Worm (Caenorhabditis elegans) whole organism, L2 larva: ENCODE measurements around the gene dsh-1.

Experiments
- C34F6.9 ChIP-seq: fragments of 150-350 bp; optimal IDR thresholded peaks from 2 replicates; lab custom pipeline; 2014; ENCODE audit warnings: missing biosample characterization, missing genetic modification characterization
- F13H6.1 ChIP-seq: sonication (generic microtip); optimal IDR thresholded peaks from 2 replicates; lab custom pipeline; 2016; ENCODE audit warnings: missing genetic modification characterization, missing compliant biosample characterization
- R02D3.7 ChIP-seq: fragments of 150-350 bp; optimal IDR thresholded peaks from 2 replicates; lab custom pipeline; 2014; ENCODE audit warnings: missing biosample characterization, missing genetic modification characterization
- Y55F3AM.14 ChIP-seq: fragments of 200-800 bp; sonication (Bioruptor generic); optimal IDR thresholded peaks from 2 replicates; lab custom pipeline; 2018; ENCODE audit warnings: mild to moderate bottlenecking, missing genetic modification characterization, missing compliant biosample characterization
- ZK546.5 ChIP-seq: sonication (generic microtip); optimal IDR thresholded peaks from 2 replicates; lab custom pipeline; 2017; ENCODE audit warnings: missing biosample characterization, missing genetic modification characterization
- alr-1 ChIP-seq: fragments of 150-350 bp; optimal IDR thresholded peaks from 2 replicates; lab custom pipeline; 2014; ENCODE audit warnings: missing biosample characterization, missing genetic modification characterization
- aly-2 ChIP-seq: fragments of 150-350 bp; optimal IDR thresholded peaks from 2 replicates; lab custom pipeline; 2014; ENCODE audit warnings: missing biosample characterization, missing genetic modification characterization
- ama-1 ChIP-seq: fragments of 150-350 bp; optimal IDR thresholded peaks from 2 replicates; lab custom pipeline; 2018; ENCODE audit warnings: inconsistent platforms
- blmp-1 ChIP-seq: sonication (generic microtip); optimal IDR thresholded peaks from 2 replicates; lab custom pipeline; 2017; ENCODE audit warnings: missing genetic modification characterization, mild to moderate bottlenecking, missing compliant biosample characterization, antibody characterized with exemption, moderate library complexity; ENCODE audit not compliant: insufficient read depth
- ceh-16 ChIP-seq: fragments of 150-350 bp; optimal IDR thresholded peaks from 2 replicates; lab custom pipeline; 2014; ENCODE audit warnings: missing biosample characterization, missing genetic modification characterization
- ceh-82 ChIP-seq: fragments of 150-350 bp; optimal IDR thresholded peaks from 2 replicates; lab custom pipeline; 2014; ENCODE audit warnings: missing biosample characterization, missing genetic modification characterization
- crh-2 ChIP-seq: sonication (generic microtip); optimal IDR thresholded peaks from 2 replicates; lab custom pipeline; 2017; ENCODE audit warnings: missing biosample characterization, missing genetic modification characterization
- dmd-4 ChIP-seq: sonication (generic microtip); optimal IDR thresholded peaks from 2 replicates; lab custom pipeline; 2017; ENCODE audit warnings: missing biosample characterization, missing genetic modification characterization
- elt-1 ChIP-seq: fragments of 150-350 bp; optimal IDR thresholded peaks from 2 replicates; lab custom pipeline; 2014; ENCODE audit warnings: missing biosample characterization, missing genetic modification characterization
- elt-3 ChIP-seq: sonication (generic microtip); optimal IDR thresholded peaks from 2 replicates; lab custom pipeline; 2017; ENCODE audit warnings: missing biosample characterization, missing genetic modification characterization
- fos-1 ChIP-seq: fragments of 150-350 bp; optimal IDR thresholded peaks from 2 replicates; lab custom pipeline; 2014; ENCODE audit warnings: missing biosample characterization, missing genetic modification characterization
- gmeb-1 ChIP-seq: fragments of 150-350 bp; optimal IDR thresholded peaks from 2 replicates; lab custom pipeline; 2014; ENCODE audit warnings: missing biosample characterization, missing genetic modification characterization
- lin-11 ChIP-seq: fragments of 150-350 bp; sonication (generic microtip); optimal IDR thresholded peaks from 2 replicates; lab custom pipeline; 2014; ENCODE audit warnings: missing biosample characterization, missing genetic modification characterization, inconsistent platforms, mixed read lengths
- lin-13 ChIP-seq: fragments of 150-350 bp; optimal IDR thresholded peaks from 2 replicates; lab custom pipeline; 2014; ENCODE audit warnings: missing biosample characterization, missing genetic modification reagents, missing genetic modification characterization
- lin-39 ChIP-seq: fragments of 150-350 bp; optimal IDR thresholded peaks from 2 replicates; lab custom pipeline; 2014; ENCODE audit warnings: missing biosample characterization, missing genetic modification reagents, missing genetic modification characterization
- lsy-2 ChIP-seq, 2 experiments: fragments of 150-350 bp in 1 of 2; sonication (generic microtip) in 1 of 2; optimal IDR thresholded peaks; 2 replicates each; lab custom pipeline; 2014 to 2017; ENCODE audit warnings: missing biosample characterization in 2 of 2, missing genetic modification characterization in 2 of 2
- mab-5 ChIP-seq: fragments of 150-350 bp; optimal IDR thresholded peaks from 2 replicates; lab custom pipeline; 2014; ENCODE audit warnings: missing biosample characterization, missing genetic modification characterization
- mdl-1 ChIP-seq, 2 experiments: fragments of 150-350 bp in 1 of 2; sonication (generic microtip) in 1 of 2; optimal IDR thresholded peaks; 2 replicates each; lab custom pipeline; 2017; ENCODE audit warnings: missing biosample characterization in 2 of 2, missing genetic modification characterization in 2 of 2
- nhr-11 ChIP-seq: fragments of 150-350 bp; optimal IDR thresholded peaks from 2 replicates; lab custom pipeline; 2014; ENCODE audit warnings: missing biosample characterization, missing genetic modification characterization
- nhr-12 ChIP-seq: fragments of 150-350 bp; optimal IDR thresholded peaks from 2 replicates; lab custom pipeline; 2014; ENCODE audit warnings: missing biosample characterization, missing genetic modification characterization
- nhr-129 ChIP-seq: fragments of 150-350 bp; optimal IDR thresholded peaks from 2 replicates; lab custom pipeline; 2014; ENCODE audit warnings: missing biosample characterization, missing genetic modification characterization
- nhr-21 ChIP-seq: fragments of 150-350 bp; optimal IDR thresholded peaks from 2 replicates; lab custom pipeline; 2014; ENCODE audit warnings: missing biosample characterization, missing genetic modification characterization
- nhr-23 ChIP-seq: fragments of 150-350 bp; optimal IDR thresholded peaks from 2 replicates; lab custom pipeline; 2014; ENCODE audit warnings: missing biosample characterization, missing genetic modification reagents, missing genetic modification characterization
- nhr-237 ChIP-seq: fragments of 150-350 bp; optimal IDR thresholded peaks from 2 replicates; lab custom pipeline; 2014; ENCODE audit warnings: missing biosample characterization, missing genetic modification characterization
- nhr-25 ChIP-seq: fragments of 150-350 bp; sonication (generic microtip); optimal IDR thresholded peaks from 3 replicates; lab custom pipeline; 2014; ENCODE audit warnings: missing biosample characterization, missing genetic modification characterization
- nhr-6 ChIP-seq: fragments of 150-350 bp; optimal IDR thresholded peaks from 2 replicates; lab custom pipeline; 2014; ENCODE audit warnings: missing biosample characterization, missing genetic modification characterization
- peb-1 ChIP-seq: fragments of 150-350 bp; optimal IDR thresholded peaks from 2 replicates; lab custom pipeline; 2014; ENCODE audit warnings: missing biosample characterization, missing genetic modification characterization
- sem-4 ChIP-seq: fragments of 150-350 bp; optimal IDR thresholded peaks from 2 replicates; lab custom pipeline; 2014; ENCODE audit warnings: missing biosample characterization, missing genetic modification reagents, missing genetic modification characterization
- skn-1 ChIP-seq: sonication (generic microtip); optimal IDR thresholded peaks from 2 replicates; lab custom pipeline; 2017; ENCODE audit warnings: missing biosample characterization, missing genetic modification characterization
- sma-3 ChIP-seq: sonication (generic microtip); optimal IDR thresholded peaks from 2 replicates; lab custom pipeline; 2016; ENCODE audit warnings: missing genetic modification reagents, missing genetic modification characterization, missing compliant biosample characterization
- sma-9 ChIP-seq, 2 experiments: fragments of 150-350 bp in 1 of 2; sonication (generic microtip) in 1 of 2; optimal IDR thresholded peaks; 2 replicates each; lab custom pipeline; 2014 to 2016; ENCODE audit warnings: missing genetic modification characterization in 2 of 2, mild to moderate bottlenecking in 1 of 2, missing biosample characterization in 1 of 2, missing compliant biosample characterization in 1 of 2, missing genetic modification reagents in 1 of 2, moderate library complexity in 1 of 2
- unc-55 ChIP-seq: fragments of 150-350 bp; sonication (generic microtip); optimal IDR thresholded peaks from 3 replicates; lab custom pipeline; 2014; ENCODE audit warnings: missing biosample characterization, missing genetic modification reagents, missing genetic modification characterization
- unc-62 ChIP-seq: fragments of 150-350 bp; optimal IDR thresholded peaks from 2 replicates; lab custom pipeline; 2014; ENCODE audit warnings: missing biosample characterization, missing genetic modification reagents, missing genetic modification characterization
- zag-1 ChIP-seq: fragments of 150-350 bp; optimal IDR thresholded peaks from 2 replicates; lab custom pipeline; 2014; ENCODE audit warnings: missing biosample characterization, missing genetic modification characterization
- ztf-1 ChIP-seq: fragments of 200-800 bp; sonication (Bioruptor generic); conservative IDR thresholded peaks from 2 replicates; pipeline ENCODE4 v1.3.6; 2022; ENCODE audit warnings: missing genetic modification characterization, missing compliant biosample characterization
- ztf-11 ChIP-seq: sonication (generic microtip); optimal IDR thresholded peaks from 2 replicates; lab custom pipeline; 2017; ENCODE audit warnings: missing biosample characterization, missing genetic modification characterization
- ztf-4 ChIP-seq: fragments of 150-350 bp; optimal IDR thresholded peaks from 2 replicates; lab custom pipeline; 2014; ENCODE audit warnings: missing biosample characterization, missing genetic modification characterization

Gene dsh-1

DNA sequence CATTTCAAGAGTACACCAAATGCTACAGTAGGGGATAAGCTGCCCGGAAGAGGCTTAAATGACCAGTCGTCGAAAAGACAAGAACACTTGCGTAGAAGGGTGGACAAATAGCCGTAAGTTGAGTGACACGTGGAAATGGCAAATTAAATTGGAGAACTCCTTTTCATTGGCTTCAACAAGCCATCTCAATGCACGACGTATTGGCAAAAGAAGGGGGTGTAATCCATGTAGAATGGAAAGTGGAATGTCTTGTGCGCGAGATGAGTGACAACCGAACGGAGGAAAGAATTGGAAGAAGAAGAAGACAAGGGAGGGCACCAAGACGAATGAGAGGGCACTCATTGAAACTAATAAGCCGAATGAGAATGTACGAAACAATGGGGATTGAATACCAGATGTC is 3.5 kb upstream of the dsh-1 start:
- TF ChIP-seq ZK546.5 (tag; lab: Kevin White, UChicago) (no peak), ceh-82 (no peak), nhr-12 (tag; lab: Kevin White, UChicago) (no peak), sem-4 (no peak), R02D3.7 (tag; lab: Kevin White, UChicago) (no peak), sma-9 (GFP tag; optimal IDR thresholded peaks at IDR 0.05; lab: Kevin White, UChicago) (no peak), sma-9 (tag; optimal IDR thresholded peaks at IDR 0.05; lab: Kevin White, UChicago) (no peak), crh-2 (tag; lab: Kevin White, UChicago) (no peak), dmd-4 (tag; lab: Kevin White, UChicago) (no peak), ama-1 (lab: Kevin White, UChicago) (no peak), nhr-6 (tag; lab: Kevin White, UChicago) (no peak), nhr-129 (tag; lab: Kevin White, UChicago) (no peak), zag-1 (tag; lab: Kevin White, UChicago) (no peak), blmp-1 (tag; lab: Kevin White, UChicago) (no peak)

DNA sequence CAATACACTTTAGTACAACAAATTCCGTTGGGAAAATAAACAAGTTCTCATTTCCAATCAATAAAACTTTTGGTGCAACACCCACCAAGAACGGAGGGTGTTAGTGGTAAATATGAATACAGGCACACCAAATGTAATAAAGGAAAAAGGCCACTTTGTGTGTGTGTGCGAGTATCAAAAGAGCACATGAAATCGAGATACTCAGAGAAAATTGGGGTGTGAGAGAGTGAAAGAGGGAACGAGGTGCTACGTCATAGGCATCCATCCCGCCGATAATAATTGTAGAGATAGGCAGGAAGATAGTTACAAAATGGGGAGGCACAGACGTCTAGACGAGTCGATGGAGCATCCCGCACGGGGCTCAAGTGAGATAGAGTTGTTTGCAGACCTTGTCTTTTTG is 2.6 kb upstream of the dsh-1 start:
- TF ChIP-seq nhr-23 (tag; lab: Kevin White, UChicago) (no peak), blmp-1 (tag; lab: Kevin White, UChicago) (no peak), ztf-1 (GFP tag; lab: Robert Waterston, UW) (no peak), R02D3.7 (tag; lab: Kevin White, UChicago) (no peak), unc-55 (peak; percentile 28), gmeb-1 (tag; lab: Kevin White, UChicago) (peak; percentile 28), C34F6.9 (peak; percentile 32), nhr-25 (tag; lab: Kevin White, UChicago) (no peak), nhr-237 (tag; lab: Kevin White, UChicago) (no peak), nhr-129 (tag; lab: Kevin White, UChicago) (peak; percentile 66), skn-1 (no peak), alr-1 (no peak), unc-62 (GFP tag; lab: Kevin White, UChicago) (no peak), crh-2 (tag; lab: Kevin White, UChicago) (peak; percentile 39), ztf-11 (tag; lab: Kevin White, UChicago) (no peak), fos-1 (peak; percentile 41), elt-1 (no peak), nhr-12 (tag; lab: Kevin White, UChicago) (no peak), mdl-1 (tag; optimal IDR thresholded peaks at IDR 0.05; lab: Kevin White, UChicago) (no peak), lin-13 (no peak), sma-9 (GFP tag; optimal IDR thresholded peaks at IDR 0.05; lab: Kevin White, UChicago) (peak; percentile 42), sma-9 (tag; optimal IDR thresholded peaks at IDR 0.05; lab: Kevin White, UChicago) (no peak), ztf-4 (no peak), ama-1 (lab: Kevin White, UChicago) (no peak), Y55F3AM.14 (GFP tag; lab: Kevin White, UChicago) (no peak), ceh-16 (tag; lab: Kevin White, UChicago) (no peak), nhr-6 (tag; lab: Kevin White, UChicago) (no peak), ZK546.5 (tag; lab: Kevin White, UChicago) (no peak), nhr-11 (no peak), lin-39 (tag; lab: Kevin White, UChicago) (no peak), lin-11 (tag; lab: Kevin White, UChicago) (no peak), peb-1 (tag; lab: Kevin White, UChicago) (no peak), elt-3 (no peak), nhr-21 (no peak), F13H6.1 (tag; lab: Kevin White, UChicago) (peak; percentile 67), sma-3 (GFP tag; lab: Kevin White, UChicago) (no peak)
- TF ChIP-seq, all 48 proteins: peak for 8

DNA sequence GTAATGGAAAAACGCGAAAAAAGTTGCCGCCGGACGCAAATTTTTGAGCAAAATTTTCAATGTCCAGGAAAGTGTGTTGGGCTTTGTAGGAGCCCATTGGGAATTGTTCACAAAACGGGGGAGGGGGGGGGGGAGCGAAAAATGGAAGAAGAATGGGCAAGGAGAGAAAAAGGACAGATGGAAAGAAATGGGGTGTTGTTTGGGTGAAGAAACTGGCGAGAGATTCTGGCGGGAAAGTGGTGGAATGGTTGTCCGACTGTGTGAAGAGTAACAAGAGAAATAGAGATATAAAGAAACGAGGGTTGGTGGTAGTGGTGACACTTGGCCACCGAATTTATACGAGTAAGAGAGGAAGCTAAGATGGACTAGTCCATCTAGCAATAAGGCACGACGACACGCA is 1.1 kb upstream of the dsh-1 start:
- TF ChIP-seq lsy-2 (tag; optimal IDR thresholded peaks at IDR 0.05; lab: Kevin White, UChicago) (peak in 1 of 2 experiments; percentile 17), mab-5 (tag; lab: Kevin White, UChicago) (peak; percentile 24), nhr-129 (tag; lab: Kevin White, UChicago) (peak; percentile 6), nhr-11 (no peak), crh-2 (tag; lab: Kevin White, UChicago) (no peak), unc-55 (peak; percentile 39), C34F6.9 (peak; percentile 20), aly-2 (tag; lab: Kevin White, UChicago) (no peak)
- TF ChIP-seq, all 48 proteins: peak for 5
